Worm (Caenorhabditis elegans) whole organism, L1 larva: Measurements from ENCODE around the gene ncs-3.

Source experiments
- C04F5.9 ChIP-seq: sonication (generic microtip); optimal IDR thresholded peaks from 2 replicates; lab custom pipeline; 2016; ENCODE audit warnings: missing genetic modification characterization, missing compliant biosample characterization
- C16A3.4 ChIP-seq: fragments of 150-350 bp; optimal IDR thresholded peaks from 2 replicates; lab custom pipeline; 2014; ENCODE audit warnings: missing biosample characterization, missing genetic modification characterization
- F16B12.6 ChIP-seq: fragments of 150-350 bp; optimal IDR thresholded peaks from 2 replicates; lab custom pipeline; 2014; ENCODE audit warnings: missing biosample characterization, missing genetic modification characterization
- aly-2 ChIP-seq: fragments of 150-350 bp; optimal IDR thresholded peaks from 2 replicates; lab custom pipeline; 2014; ENCODE audit warnings: missing biosample characterization, missing genetic modification characterization
- ceh-8 ChIP-seq: fragments of 200-800 bp; sonication (Bioruptor generic); optimal IDR thresholded peaks from 2 replicates; lab custom pipeline; 2018; ENCODE audit warnings: mild to moderate bottlenecking, missing genetic modification characterization, moderate library complexity, missing compliant biosample characterization
- ceh-82 ChIP-seq, 3 experiments: fragments of 150-350 bp in 1 of 3; sonication (generic microtip) in 2 of 3; optimal IDR thresholded peaks; 2 replicates each; lab custom pipeline; 2014 to 2017; ENCODE audit warnings: missing biosample characterization in 3 of 3, missing genetic modification characterization in 3 of 3
- ces-1 ChIP-seq: fragments of 150-350 bp; optimal IDR thresholded peaks from 2 replicates; lab custom pipeline; 2014; ENCODE audit warnings: missing biosample characterization, missing genetic modification reagents, missing genetic modification characterization
- dsc-1 ChIP-seq: sonication (generic microtip); optimal IDR thresholded peaks from 2 replicates; lab custom pipeline; 2016; ENCODE audit warnings: mild to moderate bottlenecking, missing genetic modification characterization, missing compliant biosample characterization
- efl-1 ChIP-seq, 4 experiments: fragments of 150-350 bp; optimal IDR thresholded peaks in 3 of 4; peaks in 1 of 4; 1 replicate in 1 of 4; 2 replicates in 3 of 4; lab custom pipeline; 2014; ENCODE audit warnings: missing biosample characterization in 2 of 4, missing genetic modification characterization in 2 of 4, missing genetic modification reagents in 2 of 4
- elt-3 ChIP-seq, 6 experiments: fragments of 150-350 bp in 1 of 6; sonication (generic microtip); optimal IDR thresholded peaks; 2 replicates each; lab custom pipeline; 2017 to 2018; ENCODE audit warnings: missing biosample characterization in 6 of 6, missing genetic modification characterization in 6 of 6, inconsistent platforms in 1 of 6
- ets-5 ChIP-seq: fragments of 200-800 bp; sonication (Bioruptor generic); IDR thresholded peaks from 2 replicates; pipeline ENCODE4 v1.3.6; 2022; ENCODE audit warnings: missing genetic modification characterization, missing compliant biosample characterization
- fkh-8 ChIP-seq: sonication (generic microtip); optimal IDR thresholded peaks from 2 replicates; lab custom pipeline; 2016; ENCODE audit warnings: mild to moderate bottlenecking, missing genetic modification characterization, missing compliant biosample characterization
- grh-1 ChIP-seq: fragments of 200-800 bp; sonication (Bioruptor generic); IDR thresholded peaks from 2 replicates; pipeline ENCODE4 v1.3.6; 2022; ENCODE audit warnings: missing genetic modification reagents, missing genetic modification characterization, missing compliant biosample characterization
- hlh-17 ChIP-seq: fragments of 200-800 bp; sonication (Bioruptor generic); optimal IDR thresholded peaks from 2 replicates; lab custom pipeline; 2018; ENCODE audit warnings: missing genetic modification characterization, mild to moderate bottlenecking, missing compliant biosample characterization, moderate library complexity, borderline replicate concordance
- hpl-2 ChIP-seq: fragments of 150-350 bp; optimal IDR thresholded peaks from 2 replicates; lab custom pipeline; 2014; ENCODE audit warnings: missing biosample characterization, missing genetic modification reagents, missing genetic modification characterization
- isw-1 ChIP-seq: fragments of 200-800 bp; sonication (Bioruptor generic); IDR thresholded peaks from 2 replicates; pipeline ENCODE4 v1.3.6; 2022; ENCODE audit warnings: missing genetic modification characterization, missing compliant biosample characterization
- jun-1 ChIP-seq: fragments of 150-350 bp; optimal IDR thresholded peaks from 2 replicates; lab custom pipeline; 2014; ENCODE audit warnings: missing biosample characterization, missing genetic modification reagents, missing genetic modification characterization
- lin-14 ChIP-seq: fragments of 200-800 bp; sonication (Bioruptor generic); optimal IDR thresholded peaks from 2 replicates; lab custom pipeline; 2018; ENCODE audit warnings: mild to moderate bottlenecking, missing genetic modification characterization, moderate library complexity, missing compliant biosample characterization
- lin-15B ChIP-seq: fragments of 150-350 bp; sonication (generic microtip); optimal IDR thresholded peaks from 3 replicates; lab custom pipeline; 2014; ENCODE audit warnings: missing biosample characterization, missing genetic modification characterization
- lin-35 ChIP-seq, 2 experiments: fragments of 150-350 bp; optimal IDR thresholded peaks; 2 replicates each; lab custom pipeline; 2014; ENCODE audit warnings: missing biosample characterization in 2 of 2, missing genetic modification characterization in 2 of 2, missing genetic modification reagents in 2 of 2
- lir-3 ChIP-seq: sonication (generic microtip); optimal IDR thresholded peaks from 2 replicates; lab custom pipeline; 2016; ENCODE audit warnings: mild to moderate bottlenecking, missing genetic modification characterization, moderate library complexity, missing compliant biosample characterization; ENCODE audit not compliant: poor library complexity
- lsy-2 ChIP-seq, 2 experiments: fragments of 150-350 bp; optimal IDR thresholded peaks; 2 replicates each; lab custom pipeline; 2014; ENCODE audit warnings: missing biosample characterization in 2 of 2, missing genetic modification characterization in 2 of 2
- mab-9 ChIP-seq: fragments of 200-800 bp; sonication (Bioruptor generic); IDR thresholded peaks from 2 replicates; pipeline ENCODE4 v1.3.6; 2022; ENCODE audit warnings: missing genetic modification reagents, missing genetic modification characterization, missing compliant biosample characterization
- mef-2 ChIP-seq: fragments of 150-350 bp; optimal IDR thresholded peaks from 2 replicates; lab custom pipeline; 2014; ENCODE audit warnings: missing biosample characterization, missing genetic modification characterization
- nhr-11 ChIP-seq: fragments of 150-350 bp; optimal IDR thresholded peaks from 2 replicates; lab custom pipeline; 2014; ENCODE audit warnings: missing biosample characterization, missing genetic modification characterization
- nhr-28 ChIP-seq: fragments of 150-350 bp; optimal IDR thresholded peaks from 2 replicates; lab custom pipeline; 2014; ENCODE audit warnings: missing biosample characterization, missing genetic modification characterization
- nhr-47 ChIP-seq: sonication (generic microtip); optimal IDR thresholded peaks from 2 replicates; lab custom pipeline; 2016; ENCODE audit warnings: mild to moderate bottlenecking, missing genetic modification characterization, moderate library complexity, missing compliant biosample characterization
- nhr-76 ChIP-seq: sonication (generic microtip); optimal IDR thresholded peaks from 2 replicates; lab custom pipeline; 2017; ENCODE audit warnings: missing biosample characterization, missing genetic modification characterization
- nhr-85 ChIP-seq: sonication (generic microtip); peaks from one replicate; lab custom pipeline; 2016; ENCODE audit warnings: missing genetic modification characterization, inconsistent platforms, missing compliant biosample characterization
- pag-3 ChIP-seq: sonication (generic microtip); optimal IDR thresholded peaks from 2 replicates; lab custom pipeline; 2017; ENCODE audit warnings: missing genetic modification characterization, mild to moderate bottlenecking, missing compliant biosample characterization, antibody characterized with exemption, borderline replicate concordance; ENCODE audit not compliant: insufficient read depth
- pax-3 ChIP-seq: fragments of 200-800 bp; sonication (Bioruptor generic); optimal IDR thresholded peaks from 2 replicates; lab custom pipeline; 2018; ENCODE audit warnings: mild to moderate bottlenecking, missing genetic modification characterization, moderate library complexity, missing compliant biosample characterization
- pqm-1 ChIP-seq: sonication (generic microtip); optimal IDR thresholded peaks from 3 replicates; lab custom pipeline; 2017; ENCODE audit warnings: missing biosample characterization, missing genetic modification characterization
- skn-1 ChIP-seq: fragments of 150-350 bp; optimal IDR thresholded peaks from 2 replicates; lab custom pipeline; 2014; ENCODE audit warnings: missing biosample characterization, missing genetic modification characterization
- sptf-1 ChIP-seq: fragments of 150-350 bp; optimal IDR thresholded peaks from 2 replicates; lab custom pipeline; 2014; ENCODE audit warnings: missing biosample characterization, missing genetic modification characterization
- sup-37 ChIP-seq: fragments of 200-800 bp; sonication (Bioruptor generic); optimal IDR thresholded peaks from 2 replicates; lab custom pipeline; 2018; ENCODE audit warnings: mild to moderate bottlenecking, missing genetic modification characterization, missing compliant biosample characterization
- swsn-7 ChIP-seq: sonication (generic microtip); optimal IDR thresholded peaks from 2 replicates; lab custom pipeline; 2016; ENCODE audit warnings: missing genetic modification characterization, missing compliant biosample characterization
- tbx-2 ChIP-seq: sonication (generic microtip); optimal IDR thresholded peaks from 2 replicates; lab custom pipeline; 2016; ENCODE audit warnings: missing genetic modification characterization, missing compliant biosample characterization
- tlp-1 ChIP-seq: fragments of 150-350 bp; optimal IDR thresholded peaks from 2 replicates; lab custom pipeline; 2014; ENCODE audit warnings: missing biosample characterization, missing genetic modification characterization
- unc-62 ChIP-seq: fragments of 150-350 bp; optimal IDR thresholded peaks from 2 replicates; lab custom pipeline; 2014; ENCODE audit warnings: missing biosample characterization, missing genetic modification reagents, missing genetic modification characterization
- unc-86 ChIP-seq: sonication (generic microtip); optimal IDR thresholded peaks from 2 replicates; lab custom pipeline; 2016; ENCODE audit warnings: missing genetic modification characterization, missing compliant biosample characterization
- unc-98 ChIP-seq: fragments of 200-800 bp; sonication (Bioruptor generic); IDR thresholded peaks from 2 replicates; pipeline ENCODE4 v1.3.6; 2022; ENCODE audit warnings: missing genetic modification characterization, missing compliant biosample characterization
- zag-1 ChIP-seq: fragments of 150-350 bp; optimal IDR thresholded peaks from 2 replicates; lab custom pipeline; 2014; ENCODE audit warnings: missing biosample characterization, missing genetic modification characterization
- zip-4 ChIP-seq: fragments of 200-800 bp; sonication (Bioruptor generic); optimal IDR thresholded peaks from 2 replicates; lab custom pipeline; 2018; ENCODE audit warnings: mild to moderate bottlenecking, missing genetic modification characterization, moderate library complexity, missing compliant biosample characterization
- ztf-4 ChIP-seq: fragments of 150-350 bp; optimal IDR thresholded peaks from 2 replicates; lab custom pipeline; 2014; ENCODE audit warnings: missing biosample characterization, missing genetic modification characterization

Gene ncs-3

ce11 chrX:1093154-1093553, 39.3 kb downstream of the ncs-3 start (continued):
- 0 out of 2 replicates have a peak, but pooled peaks have one; percentile 17 for TF ChIP-seq grh-1
- TF ChIP-seq mef-2 (tag; lab: Kevin White, UChicago) = peak; percentile 22
- TF ChIP-seq lin-14 (GFP tag; lab: Kevin White, UChicago) = peak; percentile 99
- TF ChIP-seq nhr-28 (tag; lab: Kevin White, UChicago) = peak; percentile 41
- TF ChIP-seq ceh-82 (tag; optimal IDR thresholded peaks at IDR 0.05; lab: Kevin White, UChicago) = peak; percentile 81 to 93 (median 84)
- TF ChIP-seq tbx-2 (tag; lab: Kevin White, UChicago) = peak; percentile 93
- TF ChIP-seq pag-3 (tag; lab: Kevin White, UChicago) = peak; percentile 51
- peak; percentile 93 for TF ChIP-seq fkh-8 (tag; lab: Kevin White, UChicago)
- peak; percentile 81 for TF ChIP-seq unc-86
- no peak for TF ChIP-seq unc-62 (GFP tag; lab: Kevin White, UChicago)
- TF ChIP-seq F16B12.6 (tag; lab: Kevin White, UChicago) = peak; percentile 27
- peak; percentile 89 for TF ChIP-seq jun-1 (tag; lab: Kevin White, UChicago)
- peak; percentile 64 for TF ChIP-seq pax-3 (tag; lab: Kevin White, UChicago)
- TF ChIP-seq elt-3 (tag; optimal IDR thresholded peaks at IDR 0.05; lab: Kevin White, UChicago) = peak in 2 of 6 experiments; percentile 56 to 84
- peak; percentile 65 to 77 for TF ChIP-seq efl-1 (optimal IDR thresholded peaks at IDR 0.05; lab: Kevin White, UChicago)
- peak; percentile 35 to 95 for TF ChIP-seq efl-1 (GFP tag; optimal IDR thresholded peaks at IDR 0.05 in 1 of 2; lab: Kevin White, UChicago)
- peak; percentile 66 for TF ChIP-seq mab-9 (GFP tag; lab: Robert Waterston, UW)
- no peak for TF ChIP-seq sup-37 (GFP tag; lab: Kevin White, UChicago)
- peak; percentile 68; the same call in 1 of the 2 replicates for TF ChIP-seq isw-1
- TF ChIP-seq C04F5.9 (tag; lab: Kevin White, UChicago) = peak; percentile 63
- no peak for TF ChIP-seq pqm-1 (tag; lab: Kevin White, UChicago)
- peak; percentile 90 for TF ChIP-seq nhr-47
- no peak for TF ChIP-seq zag-1
- TF ChIP-seq aly-2 (tag; lab: Kevin White, UChicago) = peak; percentile 27
- peak; percentile 69 for TF ChIP-seq ceh-8 (GFP tag; lab: Kevin White, UChicago)
- peak; percentile 96 for TF ChIP-seq nhr-85 (tag; lab: Kevin White, UChicago)
- TF ChIP-seq nhr-76 (tag; lab: Kevin White, UChicago) = no peak
- peak; percentile 70 for TF ChIP-seq lir-3 (tag; lab: Kevin White, UChicago)
- TF ChIP-seq dsc-1 (tag; lab: Kevin White, UChicago) = peak; percentile 91
- TF ChIP-seq skn-1 = peak; percentile 98
- TF ChIP-seq tlp-1 (tag; lab: Kevin White, UChicago) = no peak
- TF ChIP-seq ztf-4 (tag; lab: Kevin White, UChicago) = peak; percentile 92
- TF ChIP-seq hlh-17 (GFP tag; lab: Kevin White, UChicago) = no peak
- peak; percentile 93 for TF ChIP-seq swsn-7 (tag; lab: Kevin White, UChicago)
- no peak for TF ChIP-seq lin-15B (tag; lab: Kevin White, UChicago)
- no peak for TF ChIP-seq ces-1 (GFP tag; lab: Kevin White, UChicago)
- TF ChIP-seq lin-35 (GFP tag; optimal IDR thresholded peaks at IDR 0.05; lab: Kevin White, UChicago) = peak; percentile 60 to 88
- TF ChIP-seq lsy-2 (tag; optimal IDR thresholded peaks at IDR 0.05; lab: Kevin White, UChicago) = peak; percentile 78 to 90
- TF ChIP-seq sptf-1 (tag; lab: Kevin White, UChicago) = no peak
- peak; percentile 59 for TF ChIP-seq hpl-2
- TF ChIP-seq zip-4 (GFP tag; lab: Kevin White, UChicago) = peak; percentile 19
- TF ChIP-seq nhr-11 = peak; percentile 86
- no peak for TF ChIP-seq unc-98
- no peak for TF ChIP-seq ets-5 (GFP tag; lab: Robert Waterston, UW)
- peak; percentile 92 for TF ChIP-seq C16A3.4 (tag; lab: Kevin White, UChicago)
